Worm (Caenorhabditis elegans) whole organism, L4/young adult: ENCODE results near the gene K08D10.13.

Experiments used
- dao-5 ChIP-seq: sonication (generic microtip); optimal IDR thresholded peaks from 2 replicates; lab custom pipeline; 2016; ENCODE audit warnings: missing genotype, missing genetic modification characterization, moderate library complexity, missing compliant biosample characterization
- him-1 ChIP-seq: sonication (generic microtip); optimal IDR thresholded peaks from 2 replicates; lab custom pipeline; 2016; ENCODE audit warnings: missing genotype, missing genetic modification reagents, missing genetic modification characterization, missing compliant biosample characterization

- no peak for TF ChIP-seq dao-5
- TF ChIP-seq him-1 (tag; lab: Kevin White, UChicago): no peak
Measured at ce11 chrIV:4207088-4207487, 35.7 kb upstream of the K08D10.13 start, which contains the start of gene osgn-1.
